Worm (Caenorhabditis elegans): ENCODE measurements around the gene T25C12.3.
A peak's percentile ranks its signal among the peaks of the same experiment; 100 is the strongest.

Gene T25C12.3

DNA sequence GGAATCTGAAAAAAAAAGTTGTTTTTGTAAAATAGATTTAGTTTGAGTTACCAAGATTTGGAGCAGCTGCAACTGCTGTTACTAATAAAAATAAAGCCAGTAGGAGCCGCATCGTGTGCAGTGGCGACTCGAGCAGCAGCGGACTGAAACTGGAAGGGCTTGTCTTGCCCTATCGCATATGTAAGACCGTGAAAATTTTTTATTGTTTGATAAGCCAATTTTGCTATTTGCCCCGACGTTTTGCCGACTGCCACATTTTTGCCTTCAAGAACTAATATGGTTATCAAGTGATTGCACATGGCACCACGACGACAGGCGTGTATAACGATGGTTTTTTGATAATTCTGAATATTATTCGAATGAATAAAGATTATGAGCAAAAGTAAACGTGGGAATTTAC lies at the start of gene T25C12.3:
Gene T25C12.3, minus strand, starts transcription at position 262 of the 400 bp plus-strand sequence.
- TF ChIP-seq ceh-13 (GFP tag; optimal IDR thresholded peaks at IDR 0.05) (no peak), tbx-37 (GFP tag; conservative IDR thresholded peaks at IDR 0.05) (no peak), hnd-1 (tag; optimal IDR thresholded peaks at IDR 0.05) (no peak), tra-4 (tag; optimal IDR thresholded peaks at IDR 0.05) (no peak), hmbx-1 (tag; optimal IDR thresholded peaks at IDR 0.05) (no peak), F13C5.2 (tag; optimal IDR thresholded peaks at IDR 0.05) (no peak), hmg-4 (GFP tag; optimal IDR thresholded peaks at IDR 0.05) (no peak)

DNA sequence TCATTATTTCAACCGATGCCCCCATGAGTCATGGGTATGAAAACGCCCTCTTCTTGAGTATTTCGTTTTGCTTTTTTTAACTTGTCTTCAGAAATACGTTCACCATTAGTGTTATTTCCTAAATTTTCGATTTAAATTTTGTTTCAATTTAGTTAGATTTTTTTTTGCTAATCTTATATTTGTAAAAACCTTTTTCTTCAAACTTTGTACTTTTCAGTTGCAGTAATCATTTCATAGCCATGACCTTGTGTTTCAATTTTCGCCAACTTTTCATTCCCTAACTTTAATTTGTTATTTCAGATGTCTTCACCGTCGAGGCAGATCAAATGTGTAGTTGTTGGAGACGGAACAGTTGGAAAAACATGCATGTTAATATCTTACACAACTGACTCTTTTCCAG lies 48.5 kb upstream of the T25C12.3 start, which contains the start of gene mig-2:
Gene mig-2, plus strand, starts transcription at position 301 of the 400 bp plus-strand sequence.
- TF ChIP-seq hnd-1 (tag; optimal IDR thresholded peaks at IDR 0.05), result no peak
- TF ChIP-seq ceh-13 (GFP tag; optimal IDR thresholded peaks at IDR 0.05), result no peak
- no peak for TF ChIP-seq ama-1 (optimal IDR thresholded peaks at IDR 0.05)
- no peak for TF ChIP-seq tbx-37 (GFP tag; conservative IDR thresholded peaks at IDR 0.05)
- TF ChIP-seq flt-1 (GFP tag; IDR thresholded peaks at IDR 0.05), result no peak
- no peak for TF ChIP-seq hmg-4 (GFP tag; optimal IDR thresholded peaks at IDR 0.05)
- no peak for TF ChIP-seq scrt-1 (GFP tag; IDR thresholded peaks at IDR 0.05)
- TF ChIP-seq B0310.2 (tag; optimal IDR thresholded peaks at IDR 0.05), result no peak
- no peak for TF ChIP-seq F13C5.2 (tag; optimal IDR thresholded peaks at IDR 0.05)
- no peak for TF ChIP-seq ets-7 (tag; optimal IDR thresholded peaks at IDR 0.05)

DNA sequence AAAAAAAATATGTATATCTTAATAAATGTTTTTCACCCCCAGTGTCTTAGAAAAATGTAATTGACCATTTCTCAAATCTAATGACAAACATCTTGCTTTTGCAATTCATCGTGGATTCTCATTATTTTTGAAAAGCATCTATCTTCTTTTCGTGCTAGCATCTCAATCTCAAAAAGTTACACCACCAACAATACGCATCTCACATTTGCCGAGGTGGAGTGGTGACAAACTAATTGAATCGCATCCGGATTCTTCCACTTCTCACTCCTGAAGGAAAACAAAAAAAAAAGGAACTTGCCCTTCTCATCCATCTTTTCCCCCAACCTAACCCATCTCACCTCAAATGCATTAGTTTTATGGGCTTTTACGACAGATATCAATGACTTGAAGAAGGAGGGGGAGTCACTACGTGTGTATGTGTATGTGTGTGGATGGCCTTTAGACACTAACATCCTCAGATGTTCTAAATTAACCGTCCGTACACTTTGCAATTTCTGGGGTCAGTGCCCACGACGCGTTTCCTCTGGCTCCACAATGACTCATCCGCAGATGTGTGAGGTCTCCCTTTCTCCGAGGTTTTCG lies 47.7 kb upstream of the T25C12.3 start:
- TF ChIP-seq tra-4 (tag; optimal IDR thresholded peaks at IDR 0.05) (no peak), hmbx-1 (tag; optimal IDR thresholded peaks at IDR 0.05) (no peak), scrt-1 (GFP tag; IDR thresholded peaks at IDR 0.05) (no peak), ceh-13 (GFP tag; optimal IDR thresholded peaks at IDR 0.05) (no peak), hnd-1 (tag; optimal IDR thresholded peaks at IDR 0.05) (no peak), B0310.2 (tag; optimal IDR thresholded peaks at IDR 0.05) (no peak), F13C5.2 (tag; optimal IDR thresholded peaks at IDR 0.05) (no peak), pes-1 (GFP tag; IDR thresholded peaks at IDR 0.05) (no peak), ceh-36 (tag; optimal IDR thresholded peaks at IDR 0.05) (no peak), flt-1 (GFP tag; IDR thresholded peaks at IDR 0.05) (no peak), ets-7 (tag; optimal IDR thresholded peaks at IDR 0.05) (no peak), sea-1 (GFP tag; conservative IDR thresholded peaks at IDR 0.05) (no peak), tbx-11 (GFP tag; IDR thresholded peaks at IDR 0.05) (no peak), hmg-4 (GFP tag; optimal IDR thresholded peaks at IDR 0.05) (no peak), ama-1 (optimal IDR thresholded peaks at IDR 0.05) (no peak), aly-1 (tag; optimal IDR thresholded peaks at IDR 0.05) (no peak)

DNA sequence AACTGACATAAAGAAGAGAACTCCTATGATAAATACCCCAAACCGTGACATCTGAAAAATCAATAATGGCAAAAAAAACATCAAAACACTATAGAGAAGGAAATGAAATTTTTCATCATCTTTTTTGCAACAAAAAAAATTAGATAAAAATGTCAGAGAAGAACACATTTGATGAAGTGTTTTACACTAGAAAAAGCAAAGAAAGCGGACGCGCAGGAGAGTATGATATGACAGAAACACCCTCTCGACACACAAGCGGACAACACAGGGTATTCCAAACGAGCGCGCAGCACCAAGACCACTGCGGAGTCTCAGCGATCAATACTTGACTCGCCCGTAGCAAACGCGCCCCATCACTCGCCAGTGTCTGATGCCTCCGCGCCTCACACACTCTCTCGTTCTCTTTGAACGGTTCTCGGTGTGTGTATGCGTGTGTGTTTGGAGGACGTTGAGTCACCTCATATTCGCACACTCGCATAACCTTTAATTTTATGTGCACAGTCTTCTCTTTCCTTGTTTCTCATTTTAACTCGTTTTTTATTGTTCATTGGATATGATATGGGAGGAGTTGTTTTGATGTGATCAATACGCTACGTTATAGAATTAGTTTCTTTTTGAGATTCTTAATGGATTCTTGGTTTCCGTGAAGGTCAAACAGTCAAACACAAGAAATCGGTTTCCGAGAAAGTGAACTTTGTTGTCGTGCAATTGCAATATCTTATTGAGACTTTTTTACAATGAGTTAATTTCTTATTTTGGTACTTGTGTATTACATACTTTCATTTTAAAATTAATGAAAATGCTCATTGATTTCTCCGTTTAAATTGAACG lies 46.9 kb upstream of the T25C12.3 start, which contains the start of gene selt-1.1:
Gene selt-1.1, minus strand, starts transcription at position 51 of the 831 bp plus-strand sequence.
- peak; percentile 76 for TF ChIP-seq hmg-4 (GFP tag; optimal IDR thresholded peaks at IDR 0.05)
- TF ChIP-seq sea-1 (GFP tag; conservative IDR thresholded peaks at IDR 0.05), result 0 out of 2 replicates have a peak, but pooled peaks have one; percentile 52
- TF ChIP-seq tbx-11 (GFP tag; IDR thresholded peaks at IDR 0.05), result no peak
- TF ChIP-seq aly-1 (tag; optimal IDR thresholded peaks at IDR 0.05), result peak; percentile 37
- TF ChIP-seq flt-1 (GFP tag; IDR thresholded peaks at IDR 0.05), result no peak
- no peak for TF ChIP-seq tbx-37 (GFP tag; conservative IDR thresholded peaks at IDR 0.05)
- peak; percentile 21 for TF ChIP-seq F13C5.2 (tag; optimal IDR thresholded peaks at IDR 0.05)
- no peak for TF ChIP-seq hmbx-1 (tag; optimal IDR thresholded peaks at IDR 0.05)

DNA sequence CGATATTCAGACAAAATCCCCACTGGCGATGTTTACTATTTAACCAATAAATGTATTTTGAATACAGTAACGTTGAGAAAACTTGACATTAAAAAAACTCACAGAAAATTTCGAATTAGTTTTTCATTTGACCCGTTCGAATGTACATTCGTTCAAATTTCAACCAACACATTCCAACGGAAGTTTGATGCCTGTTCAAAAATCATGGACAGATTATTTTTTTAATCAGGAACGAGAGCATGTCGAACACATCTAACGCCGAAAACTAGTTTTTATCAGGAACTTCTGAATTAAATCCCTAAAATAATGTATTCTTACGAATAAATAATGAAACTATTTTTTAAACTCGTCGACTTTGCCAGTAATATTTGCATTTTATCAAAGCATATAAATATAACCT lies 41.9 kb upstream of the T25C12.3 start:
- TF ChIP-seq ceh-13 (GFP tag; optimal IDR thresholded peaks at IDR 0.05) (no peak), B0310.2 (tag; optimal IDR thresholded peaks at IDR 0.05) (no peak), ets-7 (tag; optimal IDR thresholded peaks at IDR 0.05) (no peak), tbx-37 (GFP tag; conservative IDR thresholded peaks at IDR 0.05) (no peak), ceh-36 (tag; optimal IDR thresholded peaks at IDR 0.05) (no peak), ama-1 (optimal IDR thresholded peaks at IDR 0.05) (no peak), hmbx-1 (tag; optimal IDR thresholded peaks at IDR 0.05) (no peak), sea-1 (GFP tag; conservative IDR thresholded peaks at IDR 0.05) (no peak), hmg-4 (GFP tag; optimal IDR thresholded peaks at IDR 0.05) (no peak), scrt-1 (GFP tag; IDR thresholded peaks at IDR 0.05) (no peak)

DNA sequence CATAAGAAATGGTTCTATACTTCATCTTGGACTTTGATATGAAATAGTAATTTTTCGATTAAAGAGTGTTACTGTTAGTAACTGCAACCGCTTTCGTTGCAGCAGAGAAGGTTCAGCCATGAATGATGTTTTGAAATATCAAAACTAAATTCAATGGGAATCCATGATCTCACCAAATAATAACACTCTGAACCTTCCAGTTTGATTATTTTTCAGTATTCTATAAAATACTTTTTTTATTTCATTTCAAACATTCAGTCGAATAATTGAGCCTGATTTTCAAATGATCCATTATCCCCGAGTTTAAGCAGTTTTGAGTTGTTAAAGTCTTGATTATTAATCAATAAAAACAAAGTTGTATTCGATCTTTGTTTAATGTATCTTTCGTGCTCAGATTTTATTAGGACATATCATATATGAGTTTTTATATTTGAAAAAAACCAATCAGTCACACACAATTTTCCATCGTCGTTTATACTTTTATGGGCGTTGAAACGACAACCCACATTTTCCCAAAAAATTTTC lies 37.5 kb upstream of the T25C12.3 start, which contains the start of gene gcp-2.2:
Gene gcp-2.2, plus strand, starts transcription at position 475 of the 525 bp plus-strand sequence.
- TF ChIP-seq scrt-1 (GFP tag; IDR thresholded peaks at IDR 0.05) (no peak), aly-1 (tag; optimal IDR thresholded peaks at IDR 0.05) (no peak), tbx-11 (GFP tag; IDR thresholded peaks at IDR 0.05) (no peak), pes-1 (GFP tag; IDR thresholded peaks at IDR 0.05) (no peak), hmbx-1 (tag; optimal IDR thresholded peaks at IDR 0.05) (no peak), flt-1 (GFP tag; IDR thresholded peaks at IDR 0.05) (no peak), ama-1 (optimal IDR thresholded peaks at IDR 0.05) (no peak), F13C5.2 (tag; optimal IDR thresholded peaks at IDR 0.05) (no peak)

- TF ChIP-seq hmg-4 (GFP tag; optimal IDR thresholded peaks at IDR 0.05) (no peak), scrt-1 (GFP tag; IDR thresholded peaks at IDR 0.05) (no peak), sea-1 (GFP tag; conservative IDR thresholded peaks at IDR 0.05) (no peak), B0310.2 (tag; optimal IDR thresholded peaks at IDR 0.05) (no peak), ceh-13 (GFP tag; optimal IDR thresholded peaks at IDR 0.05) (no peak), tbx-11 (GFP tag; IDR thresholded peaks at IDR 0.05) (no peak), ama-1 (optimal IDR thresholded peaks at IDR 0.05) (no peak), F13C5.2 (tag; optimal IDR thresholded peaks at IDR 0.05) (no peak), tra-4 (tag; optimal IDR thresholded peaks at IDR 0.05) (no peak), hmbx-1 (tag; optimal IDR thresholded peaks at IDR 0.05) (no peak), flt-1 (GFP tag; IDR thresholded peaks at IDR 0.05) (no peak), pes-1 (GFP tag; IDR thresholded peaks at IDR 0.05) (no peak)
These were observed 36.6 kb upstream of the T25C12.3 start, which contains the start of gene C35C5.9 for ce11 chrX:11536408-11536807. Gene C35C5.9, plus strand, starts transcription at chrX:11536568.

All from whole organism, early embryonic.